Fruit fly (Drosophila melanogaster) whole organism, wandering third instar larva: ENCODE results near the gene Polr3I.
A peak's percentile ranks its signal among the peaks of the same experiment; 100 is the strongest.

Source experiments
- Abd-B ChIP-seq: fragments of >200 bp; optimal IDR thresholded peaks from 2 replicates; lab custom pipeline; 2017; ENCODE audit warnings: missing biosample characterization, missing genetic modification characterization
- CG9705 ChIP-seq: fragments of 200-800 bp; sonication (Bioruptor generic); optimal IDR thresholded peaks from 2 replicates; lab custom pipeline; 2018; ENCODE audit warnings: missing biosample characterization, mild to moderate bottlenecking, missing genetic modification characterization
- Dfd ChIP-seq: fragments of >200 bp; optimal IDR thresholded peaks from 2 replicates; lab custom pipeline; 2017; ENCODE audit warnings: missing biosample characterization, missing genetic modification characterization
- Dif ChIP-seq: fragments of 200-275, 200-300 bp; sonication (Bioruptor generic); optimal IDR thresholded peaks from 2 replicates; lab custom pipeline; 2018; ENCODE audit warnings: missing biosample characterization, missing genetic modification characterization; ENCODE audit not compliant: partially characterized antibody
- GATAd ChIP-seq: sonication (Bioruptor generic); optimal IDR thresholded peaks from 2 replicates; lab custom pipeline; 2016; ENCODE audit warnings: missing biosample characterization, missing genetic modification characterization
- HLH106 ChIP-seq: fragments of 200-800 bp; optimal IDR thresholded peaks from 3 replicates; lab custom pipeline; 2019; ENCODE audit warnings: missing biosample characterization, mild to moderate bottlenecking, missing genetic modification characterization, moderate library complexity
- Hnf4 ChIP-seq: fragments of 200-800 bp; sonication (Bioruptor generic); optimal IDR thresholded peaks from 2 replicates; lab custom pipeline; 2016; ENCODE audit warnings: missing biosample characterization, mild to moderate bottlenecking, missing genetic modification characterization
- Hr78 ChIP-seq: fragments of >200 bp; optimal IDR thresholded peaks from 2 replicates; lab custom pipeline; 2017; ENCODE audit warnings: missing biosample characterization, missing genetic modification characterization
- Jra ChIP-seq: sonication (Bioruptor generic); optimal IDR thresholded peaks from 2 replicates; lab custom pipeline; 2016; ENCODE audit warnings: missing biosample characterization, missing genetic modification characterization
- Mio ChIP-seq: sonication (Bioruptor generic); optimal IDR thresholded peaks from 2 replicates; lab custom pipeline; 2016; ENCODE audit warnings: missing biosample characterization, missing genetic modification characterization
- Myc ChIP-seq: fragments of >200 bp; optimal IDR thresholded peaks from 2 replicates; lab custom pipeline; 2017
- N ChIP-seq: fragments of >200 bp; optimal IDR thresholded peaks from 2 replicates; lab custom pipeline; 2018; ENCODE audit warnings: missing biosample characterization, missing external identifiers, missing genetic modification characterization
- OdsH ChIP-seq: fragments of 200-800 bp; sonication (Bioruptor generic); optimal IDR thresholded peaks from 2 replicates; lab custom pipeline; 2016; ENCODE audit warnings: missing biosample characterization, mild to moderate bottlenecking, missing genetic modification characterization
- Rel ChIP-seq, 2 experiments: fragments of 200-800 bp; sonication (Bioruptor generic) in 1 of 2; optimal IDR thresholded peaks; 2 replicates in 1 of 2; 3 replicates in 1 of 2; lab custom pipeline; 2016 to 2019; ENCODE audit warnings: mild to moderate bottlenecking in 2 of 2, missing biosample characterization in 2 of 2, missing genetic modification characterization in 2 of 2, moderate library complexity in 1 of 2
- Sp1 ChIP-seq: fragments of 200-800 bp; sonication (Bioruptor generic); optimal IDR thresholded peaks from 3 replicates; lab custom pipeline; 2019; ENCODE audit warnings: missing biosample characterization, mild to moderate bottlenecking, missing genetic modification characterization, moderate library complexity
- Vsx2 ChIP-seq: fragments of 200-300, 225-300 bp; sonication (Bioruptor generic); optimal IDR thresholded peaks from 2 replicates; lab custom pipeline; 2018; ENCODE audit warnings: missing biosample characterization, missing genetic modification characterization; ENCODE audit not compliant: partially characterized antibody
- brk ChIP-seq: fragments of 200-800 bp; sonication (Bioruptor generic); optimal IDR thresholded peaks from 2 replicates; lab custom pipeline; 2016; ENCODE audit warnings: missing biosample characterization, mild to moderate bottlenecking, missing genetic modification characterization
- dl ChIP-seq, 2 experiments: fragments of 175-275, 200-275 bp in 1 of 2; fragments of 200-275 bp in 1 of 2; sonication (Bioruptor generic); optimal IDR thresholded peaks; lab custom pipeline; 2018; ENCODE audit warnings: mild to moderate bottlenecking in 2 of 2, missing biosample characterization in 2 of 2, missing genetic modification characterization in 2 of 2, moderate library complexity in 2 of 2; ENCODE audit not compliant: partially characterized antibody in 2 of 2, insufficient read depth in 1 of 2
- dmrt93B ChIP-seq: fragments of 200-800 bp; sonication (Bioruptor generic); optimal IDR thresholded peaks from 2 replicates; lab custom pipeline; 2018; ENCODE audit warnings: missing biosample characterization, mild to moderate bottlenecking, missing genetic modification characterization
- dsf ChIP-seq: sonication (Bioruptor generic); optimal IDR thresholded peaks from 2 replicates; lab custom pipeline; 2016; ENCODE audit warnings: missing biosample characterization, missing genetic modification characterization, borderline replicate concordance
- ey ChIP-seq: fragments of 200-800 bp; sonication (Bioruptor generic); optimal IDR thresholded peaks from 2 replicates; lab custom pipeline; 2016; ENCODE audit warnings: missing biosample characterization, missing genetic modification characterization
- fru ChIP-seq: fragments of 200-800 bp; sonication (Bioruptor generic); optimal IDR thresholded peaks from 3 replicates; lab custom pipeline; 2016; ENCODE audit warnings: missing biosample characterization, mild to moderate bottlenecking, missing genetic modification characterization
- h ChIP-seq: fragments of 200-800 bp; sonication (Bioruptor generic); optimal IDR thresholded peaks from 3 replicates; lab custom pipeline; 2016; ENCODE audit warnings: missing biosample characterization, mild to moderate bottlenecking, missing genetic modification characterization
- jim ChIP-seq: fragments of 175-275, 200-325 bp; sonication (Bioruptor generic); optimal IDR thresholded peaks from 2 replicates; lab custom pipeline; 2016; ENCODE audit warnings: missing biosample characterization, mild to moderate bottlenecking, missing genetic modification characterization
- lola ChIP-seq: fragments of >200 bp; optimal IDR thresholded peaks from 2 replicates; lab custom pipeline; 2017; ENCODE audit warnings: missing biosample characterization, missing genetic modification characterization
- psq ChIP-seq: fragments of 200-800 bp; sonication (Bioruptor generic); optimal IDR thresholded peaks from 3 replicates; lab custom pipeline; 2017; ENCODE audit warnings: missing biosample characterization, mild to moderate bottlenecking, missing genetic modification characterization, moderate library complexity
- rgr ChIP-seq: fragments of 200-800 bp; sonication (Bioruptor generic); optimal IDR thresholded peaks from 3 replicates; lab custom pipeline; 2016; ENCODE audit warnings: missing biosample characterization, mild to moderate bottlenecking, missing genetic modification characterization
- sage ChIP-seq: fragments of 200-800 bp; sonication (Bioruptor generic); optimal IDR thresholded peaks from 2 replicates; lab custom pipeline; 2016; ENCODE audit warnings: missing biosample characterization, mild to moderate bottlenecking, missing genetic modification characterization
- tai ChIP-seq: sonication (Bioruptor generic); optimal IDR thresholded peaks from 2 replicates; lab custom pipeline; 2016; ENCODE audit warnings: missing biosample characterization, missing genetic modification characterization
- usp ChIP-seq: fragments of >200 bp; optimal IDR thresholded peaks from 2 replicates; lab custom pipeline; 2017; ENCODE audit warnings: missing biosample characterization, missing genetic modification characterization
- woc ChIP-seq: sonication (Bioruptor generic); optimal IDR thresholded peaks from 2 replicates; lab custom pipeline; 2016; ENCODE audit warnings: missing biosample characterization, mild to moderate bottlenecking, missing genetic modification characterization

The Polr3I gene

dm6 chrX:16893034-16893433, 8.7 kb downstream of the Polr3I start:
- TF ChIP-seq jim (GFP tag; lab: Kevin White, UChicago), result no peak
- no peak for TF ChIP-seq rgr (GFP tag; lab: Kevin White, UChicago)
- TF ChIP-seq dmrt93B, result no peak
- TF ChIP-seq Sp1 (GFP tag; lab: Kevin White, UChicago), result no peak
- no peak for TF ChIP-seq Jra
- TF ChIP-seq Rel (GFP tag; optimal IDR thresholded peaks at IDR 0.05; lab: Kevin White, UChicago), result no peak
- no peak for TF ChIP-seq Rel (tag; optimal IDR thresholded peaks at IDR 0.05; lab: Kevin White, UChicago)

dm6 chrX:16897087-16897486, 12.7 kb downstream of the Polr3I start, which contains the start of gene CG33252:
TSS of gene CG33252 (minus strand) at chrX:16897187.
- TF ChIP-seq Mio (GFP tag; lab: Kevin White, UChicago) (no peak), Jra (no peak), dsf (GFP tag; lab: Kevin White, UChicago) (no peak), dmrt93B (no peak), ey (GFP tag; lab: Kevin White, UChicago) (no peak)

DNA sequence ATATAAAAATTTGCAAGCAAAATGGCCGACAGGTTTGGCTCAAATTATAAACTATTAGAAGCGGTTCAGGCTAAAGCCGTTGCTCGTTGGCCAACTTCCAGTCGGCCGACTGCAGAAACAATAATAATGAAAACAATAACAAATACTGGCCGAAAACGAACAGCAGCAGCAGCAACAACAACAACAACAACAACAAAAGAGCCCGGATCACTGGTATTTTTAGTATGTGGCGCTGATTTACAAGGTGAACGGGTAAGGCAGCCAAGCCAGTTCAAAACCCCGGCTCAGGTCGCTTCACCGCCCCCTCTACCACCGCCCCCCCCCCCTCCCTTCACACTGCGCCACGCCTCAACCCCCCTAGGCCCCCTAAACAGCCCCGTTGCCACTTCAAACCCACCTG, 15.9 kb downstream of the Polr3I start:
- TF ChIP-seq h (GFP tag; lab: Kevin White, UChicago), result no peak
- no peak for TF ChIP-seq Rel (GFP tag; optimal IDR thresholded peaks at IDR 0.05; lab: Kevin White, UChicago)
- peak; percentile 5 for TF ChIP-seq Rel (tag; optimal IDR thresholded peaks at IDR 0.05; lab: Kevin White, UChicago)
- peak; percentile 34 for TF ChIP-seq Dfd (GFP tag; lab: Kevin White, UChicago)
- TF ChIP-seq Abd-B (GFP tag; lab: Kevin White, UChicago), result no peak
- no peak for TF ChIP-seq fru (GFP tag; lab: Kevin White, UChicago)

DNA sequence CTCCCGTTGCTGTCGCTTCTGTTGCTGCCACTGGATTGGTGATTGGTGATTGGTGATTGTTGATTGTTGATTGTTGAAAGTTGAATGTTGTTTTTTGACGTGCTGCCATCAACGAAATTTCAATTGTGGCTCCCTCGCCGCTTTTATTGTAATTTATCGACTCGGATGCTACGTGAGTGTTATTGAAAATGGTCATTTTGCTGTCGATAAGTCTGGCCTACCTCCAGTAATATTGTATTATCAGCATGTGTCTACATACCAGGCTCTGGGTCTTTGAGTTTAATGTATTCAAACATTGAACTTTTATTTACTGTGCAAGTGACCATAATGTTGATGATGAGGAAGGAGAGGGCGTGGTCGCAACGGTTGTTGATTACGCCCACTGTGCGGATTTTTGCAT, 18.1 kb downstream of the Polr3I start:
- TF ChIP-seq Vsx2 (GFP tag; lab: Kevin White, UChicago), result no peak
- no peak for TF ChIP-seq lola (GFP tag; lab: Kevin White, UChicago)
- no peak for TF ChIP-seq Hr78 (GFP tag; lab: Kevin White, UChicago)
- no peak for TF ChIP-seq fru (GFP tag; lab: Kevin White, UChicago)
- TF ChIP-seq Rel (GFP tag; optimal IDR thresholded peaks at IDR 0.05; lab: Kevin White, UChicago), result no peak
- TF ChIP-seq Rel (tag; optimal IDR thresholded peaks at IDR 0.05; lab: Kevin White, UChicago), result no peak
- TF ChIP-seq ey (GFP tag; lab: Kevin White, UChicago), result no peak
- TF ChIP-seq tai (GFP tag; lab: Kevin White, UChicago), result no peak
- TF ChIP-seq woc (GFP tag; lab: Kevin White, UChicago), result no peak
- TF ChIP-seq h (GFP tag; lab: Kevin White, UChicago), result no peak
- TF ChIP-seq N, result no peak
- no peak for TF ChIP-seq Myc (lab: Kevin White, UChicago)
- TF ChIP-seq rgr (GFP tag; lab: Kevin White, UChicago), result no peak
- TF ChIP-seq jim (GFP tag; lab: Kevin White, UChicago), result no peak
- no peak for TF ChIP-seq HLH106 (tag; lab: Kevin White, UChicago)
- TF ChIP-seq Dif (GFP tag; lab: Kevin White, UChicago), result no peak
- TF ChIP-seq Jra, result no peak
- no peak for TF ChIP-seq Mio (GFP tag; lab: Kevin White, UChicago)
- no peak for TF ChIP-seq Hnf4 (GFP tag; lab: Kevin White, UChicago)
- TF ChIP-seq CG9705, result no peak
- no peak for TF ChIP-seq brk (GFP tag; lab: Kevin White, UChicago)

- TF ChIP-seq brk (GFP tag; lab: Kevin White, UChicago), result no peak
- TF ChIP-seq Myc (lab: Kevin White, UChicago), result no peak
- TF ChIP-seq Hr78 (GFP tag; lab: Kevin White, UChicago), result no peak
- no peak for TF ChIP-seq sage
- TF ChIP-seq usp (GFP tag; lab: Kevin White, UChicago), result no peak
- no peak for TF ChIP-seq Rel (GFP tag; optimal IDR thresholded peaks at IDR 0.05; lab: Kevin White, UChicago)
- TF ChIP-seq Rel (tag; optimal IDR thresholded peaks at IDR 0.05; lab: Kevin White, UChicago), result no peak
- no peak for TF ChIP-seq psq
- no peak for TF ChIP-seq GATAd (GFP tag; lab: Kevin White, UChicago)
- no peak for TF ChIP-seq OdsH (GFP tag; lab: Kevin White, UChicago)
- no peak for TF ChIP-seq Sp1 (GFP tag; lab: Kevin White, UChicago)
- TF ChIP-seq HLH106 (tag; lab: Kevin White, UChicago), result no peak
- no peak for TF ChIP-seq Vsx2 (GFP tag; lab: Kevin White, UChicago)
- no peak for TF ChIP-seq Hnf4 (GFP tag; lab: Kevin White, UChicago)
- TF ChIP-seq dsf (GFP tag; lab: Kevin White, UChicago), result no peak
- TF ChIP-seq Mio (GFP tag; lab: Kevin White, UChicago), result no peak
- TF ChIP-seq CG9705, result no peak
- TF ChIP-seq h (GFP tag; lab: Kevin White, UChicago), result no peak
- no peak for TF ChIP-seq dl (GFP tag; optimal IDR thresholded peaks at IDR 0.05; lab: Kevin White, UChicago; ENCODE audit: insufficient read depth in 1 of 2, partially characterized antibody in 2 of 2)
These were observed 21.7 kb downstream of the Polr3I start for dm6 chrX:16906065-16906464.
